Worm (Caenorhabditis elegans) whole organism, L2 larva: ENCODE results near the gene slc-17.8.

Source experiments
- ceh-16 ChIP-seq: fragments of 150-350 bp; optimal IDR thresholded peaks from 2 replicates; lab custom pipeline; 2014; ENCODE audit warnings: missing biosample characterization, missing genetic modification characterization
- nhr-11 ChIP-seq: fragments of 150-350 bp; optimal IDR thresholded peaks from 2 replicates; lab custom pipeline; 2014; ENCODE audit warnings: missing biosample characterization, missing genetic modification characterization
- ztf-11 ChIP-seq: sonication (generic microtip); optimal IDR thresholded peaks from 2 replicates; lab custom pipeline; 2017; ENCODE audit warnings: missing biosample characterization, missing genetic modification characterization

ce11 chrV:8513361-8513760, 32.0 kb downstream of the slc-17.8 start, which contains the start of gene F45F2.9:
- TF ChIP-seq ceh-16 (tag; lab: Kevin White, UChicago) (no peak), nhr-11 (tag; lab: Kevin White, UChicago) (no peak), ztf-11 (tag; lab: Kevin White, UChicago) (no peak)
